Fruit fly (Drosophila melanogaster) whole organism, pupa: Measurements from ENCODE around the gene CG34268.

Source experiments
- CG10348 ChIP-seq: fragments of 200-800 bp; sonication (Bioruptor generic); IDR thresholded peaks from 2 replicates; pipeline ENCODE4 v1.3.6; 2022; ENCODE audit warnings: missing biosample characterization, missing genetic modification characterization
- CG12605 ChIP-seq: fragments of 200-800 bp; sonication (Bioruptor generic); IDR thresholded peaks from 2 replicates; pipeline ENCODE4 v1.3.6; 2022; ENCODE audit warnings: missing biosample characterization, missing genetic modification characterization
- CG13204 ChIP-seq: fragments of 200-800 bp; sonication (Bioruptor generic); optimal IDR thresholded peaks from 2 replicates; lab custom pipeline; 2018; ENCODE audit warnings: missing biosample characterization, mild to moderate bottlenecking, missing genetic modification characterization, moderate library complexity
- CG14655 ChIP-seq: fragments of 200-800 bp; sonication (Bioruptor generic); optimal IDR thresholded peaks from 3 replicates; lab custom pipeline; 2017; ENCODE audit warnings: mild to moderate bottlenecking, missing biosample characterization, missing genetic modification reagents, missing genetic modification characterization
- CG15710 ChIP-seq: fragments of 200-800 bp; sonication (Bioruptor generic); optimal IDR thresholded peaks from 2 replicates; lab custom pipeline; 2018; ENCODE audit warnings: missing biosample characterization, mild to moderate bottlenecking, missing genetic modification characterization, moderate library complexity
- CG17806 ChIP-seq: fragments of 200-800 bp; sonication (Bioruptor generic); optimal IDR thresholded peaks from 2 replicates; lab custom pipeline; 2018; ENCODE audit warnings: missing biosample characterization, mild to moderate bottlenecking, missing genetic modification characterization, moderate library complexity
- CG32121 ChIP-seq: fragments of 200-800 bp; sonication (Bioruptor generic); IDR thresholded peaks from 2 replicates; pipeline ENCODE4 v1.3.6; 2022; ENCODE audit warnings: missing biosample characterization, missing genetic modification characterization
- CG34367 ChIP-seq: fragments of 200-800 bp; sonication (Bioruptor generic); optimal IDR thresholded peaks from 2 replicates; lab custom pipeline; 2018; ENCODE audit warnings: missing biosample characterization, mild to moderate bottlenecking, missing genetic modification characterization
- CG4496 ChIP-seq: fragments of 200-800 bp; sonication (Bioruptor generic); IDR thresholded peaks from 3 replicates; pipeline ENCODE4 v1.3.6; 2022; ENCODE audit warnings: missing biosample characterization, missing genetic modification characterization
- CG8159 ChIP-seq: fragments of 200-800 bp; sonication (Bioruptor generic); optimal IDR thresholded peaks from 3 replicates; lab custom pipeline; 2018; ENCODE audit warnings: missing biosample characterization, mild to moderate bottlenecking, missing genetic modification characterization, moderate library complexity
- CG8301 ChIP-seq: fragments of 200-800 bp; sonication (Bioruptor generic); optimal IDR thresholded peaks from 2 replicates; lab custom pipeline; 2018; ENCODE audit warnings: missing biosample characterization, mild to moderate bottlenecking, missing genetic modification characterization
- CG9948 ChIP-seq: fragments of 200-800 bp; sonication (Bioruptor generic); optimal IDR thresholded peaks from 2 replicates; lab custom pipeline; 2018; ENCODE audit warnings: missing biosample characterization, mild to moderate bottlenecking, missing genetic modification characterization, moderate library complexity
- D1 ChIP-seq: fragments of 200-800 bp; sonication (Bioruptor generic); optimal IDR thresholded peaks from 2 replicates; lab custom pipeline; 2018; ENCODE audit warnings: missing biosample characterization, mild to moderate bottlenecking, missing genetic modification characterization, moderate library complexity
- EcR ChIP-seq: fragments of 200-800 bp; sonication (Bioruptor generic); optimal IDR thresholded peaks from 3 replicates; lab custom pipeline; 2019; ENCODE audit warnings: missing biosample characterization, missing genetic modification characterization, mild to moderate bottlenecking, moderate library complexity, missing genetic modification reagents
- Ets98B ChIP-seq: fragments of 200-800 bp; sonication (Bioruptor generic); IDR thresholded peaks from 2 replicates; pipeline ENCODE4 v1.3.6; 2022; ENCODE audit warnings: missing biosample characterization, missing genetic modification characterization
- Pif1A ChIP-seq: fragments of 200-800 bp; sonication (Bioruptor generic); optimal IDR thresholded peaks from 3 replicates; lab custom pipeline; 2016; ENCODE audit warnings: missing biosample characterization, missing genetic modification characterization
- Pif1B ChIP-seq: fragments of 200-800 bp; sonication (Bioruptor generic); optimal IDR thresholded peaks from 3 replicates; lab custom pipeline; 2016; ENCODE audit warnings: missing biosample characterization, missing genetic modification characterization
- Snoo ChIP-seq: fragments of 200-800 bp; sonication (Bioruptor generic); optimal IDR thresholded peaks from 3 replicates; lab custom pipeline; 2017; ENCODE audit warnings: missing biosample characterization, mild to moderate bottlenecking, missing genetic modification characterization, inconsistent platforms
- fd96Ca ChIP-seq: fragments of 200-800 bp; sonication (Bioruptor generic); IDR thresholded peaks from 3 replicates; pipeline ENCODE4 v1.3.6; 2022; ENCODE audit warnings: missing biosample characterization, missing genetic modification characterization
- gl ChIP-seq: fragments of 200-800 bp; sonication (Bioruptor generic); optimal IDR thresholded peaks from 2 replicates; lab custom pipeline; 2018; ENCODE audit warnings: missing biosample characterization, mild to moderate bottlenecking, missing genetic modification characterization
- rn ChIP-seq: fragments of 200-800 bp; sonication (Bioruptor generic); IDR thresholded peaks from 2 replicates; pipeline ENCODE4 v1.3.6; 2022; ENCODE audit warnings: missing biosample characterization, missing genetic modification characterization

The CG34268 gene

DNA sequence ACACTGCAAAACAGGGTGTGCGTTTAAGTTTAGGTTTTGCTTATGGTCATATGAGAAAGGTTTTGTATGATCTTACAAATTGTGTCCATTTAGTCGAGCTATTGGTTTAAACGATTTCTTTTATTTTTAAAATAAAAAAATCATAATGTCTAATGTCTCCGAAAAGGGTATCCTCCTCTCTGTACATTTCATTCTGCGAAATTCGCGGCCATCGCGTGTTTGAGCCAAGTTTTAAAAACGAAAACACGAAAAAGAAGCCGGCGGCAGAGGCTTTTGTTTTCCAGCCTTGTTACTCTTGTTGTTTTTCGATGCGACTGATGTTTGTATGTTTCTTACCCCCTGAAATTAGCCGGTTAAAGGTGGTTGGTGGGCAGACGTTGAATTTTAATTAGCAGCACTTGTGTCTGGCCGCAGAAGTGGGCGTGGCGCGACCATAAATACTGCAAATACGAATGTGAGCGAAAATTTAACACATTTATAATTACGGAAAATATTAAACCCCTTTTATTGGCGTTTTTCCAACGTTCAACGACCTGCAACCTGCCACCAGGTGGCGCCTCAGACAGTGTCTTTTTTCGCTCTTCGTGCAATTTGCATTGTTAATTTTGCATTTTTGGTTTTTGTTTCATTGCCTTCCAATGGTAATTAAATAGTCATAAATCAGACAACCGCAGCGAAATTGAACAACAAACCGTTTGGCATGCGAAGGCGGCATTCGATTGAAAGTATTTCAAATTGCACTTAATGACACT lies 19.9 kb downstream of the CG34268 start:
- TF ChIP-seq rn (GFP tag; lab: Robert Waterston, UW) (no peak), CG14655 (GFP tag; lab: Kevin White, UChicago) (peak; percentile 1), CG9948 (tag; lab: Kevin White, UChicago) (peak; percentile 30)

DNA sequence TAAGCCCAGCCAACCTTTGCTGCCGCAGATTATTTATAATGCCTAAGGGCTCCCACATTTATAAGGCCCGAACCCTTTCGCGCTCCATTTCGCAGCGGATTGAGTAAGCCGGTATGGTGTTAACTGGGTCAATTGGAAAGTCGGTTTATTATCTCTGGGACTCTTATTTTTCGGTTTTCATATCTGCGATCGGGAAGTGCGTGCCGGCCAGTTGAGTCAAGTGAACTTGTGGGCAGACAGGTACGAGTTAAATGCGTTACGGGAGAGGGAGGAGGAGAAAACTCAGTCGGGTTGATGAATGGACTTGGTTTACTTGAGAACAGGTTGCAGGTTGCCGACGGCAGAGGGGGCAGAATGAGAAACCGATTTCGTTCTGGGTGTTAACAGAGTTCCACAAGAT lies 23.5 kb downstream of the CG34268 start:
- TF ChIP-seq EcR (peak; percentile 8), Snoo (no peak)

DNA sequence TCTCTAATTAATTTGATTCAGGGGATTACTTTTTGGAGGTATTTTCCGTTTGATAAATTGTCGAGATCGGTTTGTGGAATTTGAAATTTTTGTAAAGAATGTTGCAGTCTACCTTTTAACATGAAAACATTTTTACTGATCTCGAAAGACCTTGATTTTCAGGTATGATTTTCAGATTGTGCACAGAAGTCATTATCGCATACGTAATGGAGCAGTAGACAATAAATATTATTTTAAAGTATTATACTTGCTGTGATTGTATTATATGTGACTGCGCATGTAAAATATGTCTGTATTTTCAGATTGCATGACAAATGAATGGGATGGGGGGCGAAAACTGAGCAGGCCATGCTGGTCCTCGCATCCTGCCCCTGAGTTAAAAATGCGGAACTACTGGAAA lies 27.3 kb downstream of the CG34268 start, which contains the start of gene CG34269:
CG34269 (plus strand) TSS at position 301 of the 400 bp plus-strand sequence.
- TF ChIP-seq Ets98B (GFP tag; lab: Robert Waterston, UW) = no peak
- TF ChIP-seq CG17806 = no peak
- TF ChIP-seq CG15710 (tag; lab: Kevin White, UChicago) = no peak
- no peak for TF ChIP-seq CG10348 (GFP tag; lab: Robert Waterston, UW)

DNA sequence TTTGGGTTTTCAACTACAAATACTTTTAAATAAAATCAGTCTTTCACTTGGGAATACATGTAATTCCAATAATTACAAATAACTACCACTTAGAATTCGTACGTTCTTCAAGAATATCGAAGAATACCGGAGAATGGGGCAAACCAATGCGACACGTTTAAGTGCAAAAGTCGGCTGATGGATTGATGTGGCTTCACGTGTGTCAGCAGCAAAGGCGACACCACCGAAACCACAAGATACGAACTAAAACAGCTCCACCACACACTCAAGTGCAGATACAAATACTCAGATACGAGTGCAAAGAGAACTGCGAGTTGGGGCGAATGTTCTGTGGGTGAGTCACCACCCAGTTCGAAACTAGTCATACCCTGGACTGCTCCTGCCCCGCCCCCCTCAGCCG lies 30.0 kb downstream of the CG34268 start:
- TF ChIP-seq fd96Ca = 0 out of 3 replicates have a peak, but pooled peaks have one; percentile 7
- TF ChIP-seq rn (GFP tag; lab: Robert Waterston, UW) = no peak
- TF ChIP-seq CG14655 (GFP tag; lab: Kevin White, UChicago) = no peak

DNA sequence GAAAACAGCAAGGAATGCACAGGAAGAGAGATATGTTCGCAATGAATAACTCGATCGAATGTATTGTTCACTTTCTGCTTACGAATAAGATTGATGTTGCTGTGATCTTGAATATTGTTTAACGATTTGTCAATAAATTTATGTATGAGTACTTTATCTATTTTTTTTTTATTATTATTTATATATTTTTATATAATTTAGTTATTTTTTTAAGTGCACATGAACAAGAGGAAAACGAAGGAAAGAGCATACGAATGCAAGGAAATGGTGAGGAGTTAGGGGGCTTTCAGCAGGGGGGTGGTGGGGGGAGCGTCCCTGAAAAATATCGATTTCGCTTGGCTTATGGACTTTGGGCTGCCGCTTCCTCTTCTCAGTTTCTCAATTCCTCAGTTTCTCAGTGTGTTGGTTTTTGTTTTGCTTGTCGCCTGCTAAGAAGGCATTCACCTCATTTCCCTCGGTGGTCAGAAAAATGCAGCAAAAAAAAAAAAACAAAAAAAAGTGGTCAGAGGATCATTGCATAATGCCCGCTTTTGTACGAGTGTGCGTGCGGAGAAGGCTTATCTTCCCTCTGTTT lies 30.6 kb downstream of the CG34268 start:
- no peak for TF ChIP-seq fd96Ca
- peak; percentile 92 for TF ChIP-seq EcR
- no peak for TF ChIP-seq CG12605 (GFP tag; lab: Robert Waterston, UW)
- peak; percentile 71 for TF ChIP-seq CG34367
- peak; percentile 50 for TF ChIP-seq Pif1B (GFP tag; lab: Kevin White, UChicago)
- TF ChIP-seq CG14655 (GFP tag; lab: Kevin White, UChicago) = peak; percentile 85
- TF ChIP-seq CG15710 (tag; lab: Kevin White, UChicago) = peak; percentile 92
- peak; percentile 49 for TF ChIP-seq Snoo
- TF ChIP-seq CG8301 = peak; percentile 74
- TF ChIP-seq CG17806 = peak; percentile 92
- peak; percentile 49 for TF ChIP-seq Ets98B (GFP tag; lab: Robert Waterston, UW)
- TF ChIP-seq CG32121 = peak; percentile 30; the same call in 1 of the 2 replicates
- peak; percentile 80 for TF ChIP-seq CG13204 (GFP tag; lab: Kevin White, UChicago)
- TF ChIP-seq Pif1A (GFP tag; lab: Kevin White, UChicago) = peak; percentile 67
- peak; percentile 63; the same call in 1 of the 3 replicates for TF ChIP-seq CG4496 (GFP tag; lab: Robert Waterston, UW)
- no peak for TF ChIP-seq rn (GFP tag; lab: Robert Waterston, UW)
- TF ChIP-seq CG9948 (tag; lab: Kevin White, UChicago) = peak; percentile 92
- peak; percentile 62 for TF ChIP-seq gl (tag; lab: Kevin White, UChicago)
- no peak for TF ChIP-seq CG10348 (GFP tag; lab: Robert Waterston, UW)
- TF ChIP-seq D1 = peak; percentile 88
- TF ChIP-seq CG8159 = peak; percentile 94
- TF ChIP-seq, all 21 proteins: peak for 17

DNA sequence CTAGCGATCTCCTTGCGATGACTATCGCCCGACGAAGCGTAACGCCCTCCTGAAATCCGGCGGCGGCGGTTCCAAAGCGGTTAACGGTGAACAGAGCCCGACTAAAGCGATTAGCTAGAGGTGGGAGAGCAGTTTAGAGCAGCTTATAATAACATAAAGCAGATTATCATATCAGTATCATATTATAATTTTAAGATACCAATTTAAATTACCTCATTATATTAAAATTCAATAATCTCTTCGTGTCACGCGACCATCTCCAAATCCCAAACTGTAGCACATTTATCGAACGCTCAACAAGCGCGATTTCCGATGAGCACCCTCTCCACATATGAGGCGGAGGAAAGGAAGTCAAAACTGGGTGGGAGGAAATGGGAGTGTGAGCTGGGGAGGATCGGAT lies 33.0 kb downstream of the CG34268 start:
- TF ChIP-seq gl (tag; lab: Kevin White, UChicago) (no peak), rn (GFP tag; lab: Robert Waterston, UW) (no peak), EcR (no peak), CG14655 (GFP tag; lab: Kevin White, UChicago) (peak; percentile 39), CG9948 (tag; lab: Kevin White, UChicago) (peak; percentile 13), D1 (no peak), CG32121 (peak; percentile 12; the same call in 1 of the 2 replicates), Snoo (no peak), CG4496 (GFP tag; lab: Robert Waterston, UW) (no peak), fd96Ca (peak; percentile 59; the same call in 2 of the 3 replicates), Pif1A (GFP tag; lab: Kevin White, UChicago) (peak; percentile 30), Pif1B (GFP tag; lab: Kevin White, UChicago) (no peak), CG13204 (GFP tag; lab: Kevin White, UChicago) (no peak), CG17806 (no peak), Ets98B (GFP tag; lab: Robert Waterston, UW) (peak; percentile 34; the same call in 1 of the 2 replicates), CG8301 (peak; percentile 22), CG8159 (no peak)
- TF ChIP-seq, all 21 proteins: peak for 7

DNA sequence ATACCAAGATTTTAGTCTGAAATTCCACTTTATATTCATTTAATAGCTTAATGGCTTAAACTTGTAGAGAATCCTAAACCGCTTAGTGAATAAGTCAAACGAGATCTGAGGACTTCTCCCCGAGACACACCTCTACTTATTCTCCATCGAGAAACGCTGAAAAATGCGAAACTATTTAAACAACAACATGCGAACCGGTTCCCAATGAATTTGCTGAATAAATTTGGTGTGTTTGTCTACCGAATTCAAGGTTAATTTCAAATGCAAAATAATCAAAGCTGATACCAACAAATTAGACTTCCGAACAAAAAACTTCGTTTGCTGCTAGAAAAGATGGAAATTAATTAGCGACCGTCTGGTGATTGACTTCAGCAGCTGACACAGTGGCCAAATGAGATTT lies 35.3 kb downstream of the CG34268 start:
- no peak for TF ChIP-seq rn (GFP tag; lab: Robert Waterston, UW)
